Fruit fly (Drosophila melanogaster) S2 (cell line): Measurements from ENCODE around the gene Rhau.

Experiments used
- CG8478 ChIP-seq: fragments of >200 bp; optimal IDR thresholded peaks from 2 replicates; lab custom pipeline; 2018
- CTCF ChIP-seq, 2 experiments: fragments of >200 bp; optimal IDR thresholded peaks; 2 replicates each; lab custom pipeline; 2018

- TF ChIP-seq CTCF (optimal IDR thresholded peaks at IDR 0.05; lab: Kevin White, UChicago): no peak
- no peak for TF ChIP-seq CG8478 (lab: Kevin White, UChicago)
These were observed 40.6 kb upstream of the Rhau start for dm6 chr2L:20798351-20798777.
